Worm (Caenorhabditis elegans) whole organism, L3 larva: ENCODE results near the gene chil-3.
"Not testable (repeated sequence)": the region's sequence is repeated elsewhere in the genome, so short reads cannot be mapped to it uniquely, and the experiment has no call there.

Source experiments
- elt-1 ChIP-seq: fragments of 150-350 bp; optimal IDR thresholded peaks from 2 replicates; lab custom pipeline; 2014; ENCODE audit warnings: missing biosample characterization, missing genetic modification characterization
- fkh-10 ChIP-seq: sonication (generic microtip); optimal IDR thresholded peaks from 2 replicates; lab custom pipeline; 2017; ENCODE audit warnings: missing biosample characterization, missing genetic modification reagents, missing genetic modification characterization
- fos-1 ChIP-seq: fragments of 150-350 bp; optimal IDR thresholded peaks from 2 replicates; lab custom pipeline; 2014; ENCODE audit warnings: missing biosample characterization, missing genetic modification characterization
- mdl-1 ChIP-seq: fragments of 150-350 bp; optimal IDR thresholded peaks from 2 replicates; lab custom pipeline; 2014; ENCODE audit warnings: missing biosample characterization, missing genetic modification characterization
- nfya-1 ChIP-seq: sonication (generic microtip); optimal IDR thresholded peaks from 2 replicates; lab custom pipeline; 2017; ENCODE audit warnings: missing genetic modification characterization, mild to moderate bottlenecking, missing compliant biosample characterization, antibody characterized with exemption, moderate library complexity; ENCODE audit not compliant: insufficient read depth
- nhr-23 ChIP-seq: fragments of 150-350 bp; optimal IDR thresholded peaks from 2 replicates; lab custom pipeline; 2014; ENCODE audit warnings: missing biosample characterization, missing genetic modification reagents, missing genetic modification characterization
- ztf-11 ChIP-seq: fragments of 150-350 bp; optimal IDR thresholded peaks from 2 replicates; lab custom pipeline; 2014; ENCODE audit warnings: missing biosample characterization, missing genetic modification characterization

ce11 chrII:9866378-9866777, 5.1 kb upstream of the chil-3 start, which contains the start of gene chil-1:
- not testable (repeated sequence) for TF ChIP-seq elt-1; fos-1 (tag; lab: Kevin White, UChicago); nfya-1 (tag; lab: Kevin White, UChicago); nhr-23; mdl-1; ztf-11 (tag; lab: Kevin White, UChicago); fkh-10 (GFP tag; lab: Kevin White, UChicago)
